Worm (Caenorhabditis elegans) whole organism, young adult: ENCODE measurements around the gene Y39B6A.33.

Experiments used
- B0261.1 ChIP-seq: sonication (generic microtip); optimal IDR thresholded peaks from 2 replicates; lab custom pipeline; 2016; ENCODE audit warnings: mild to moderate bottlenecking, missing genetic modification characterization, moderate library complexity, missing compliant biosample characterization
- C06A6.2 ChIP-seq: fragments of 200-800 bp; sonication (Bioruptor generic); conservative IDR thresholded peaks from 2 replicates; pipeline ENCODE4 v1.3.6; 2022; ENCODE audit warnings: missing genetic modification characterization, missing compliant biosample characterization
- D2030.7 ChIP-seq: fragments of 200-800 bp; sonication (Bioruptor generic); IDR thresholded peaks from 2 replicates; pipeline ENCODE4 v1.3.6; 2022; ENCODE audit warnings: missing genetic modification reagents, missing genetic modification characterization, missing compliant biosample characterization
- F10E7.11 ChIP-seq: sonication (generic microtip); optimal IDR thresholded peaks from 2 replicates; lab custom pipeline; 2017; ENCODE audit warnings: mild to moderate bottlenecking, missing genetic modification characterization, moderate library complexity, missing compliant biosample characterization
- F22D6.2 ChIP-seq: sonication (generic microtip); optimal IDR thresholded peaks from 2 replicates; lab custom pipeline; 2016; ENCODE audit warnings: mild to moderate bottlenecking, missing genetic modification characterization, missing compliant biosample characterization
- F23B12.7 ChIP-seq: sonication (generic microtip); optimal IDR thresholded peaks from 2 replicates; lab custom pipeline; 2017; ENCODE audit warnings: missing genetic modification characterization, mild to moderate bottlenecking, missing compliant biosample characterization, antibody characterized with exemption, moderate library complexity; ENCODE audit not compliant: insufficient read depth
- F33H1.4 ChIP-seq: fragments of 200-800 bp; sonication (Bioruptor generic); IDR thresholded peaks from 2 replicates; pipeline ENCODE4 v1.3.6; 2022; ENCODE audit warnings: missing genetic modification reagents, missing genetic modification characterization, missing compliant biosample characterization
- F57C9.4 ChIP-seq: sonication (generic microtip); optimal IDR thresholded peaks from 2 replicates; lab custom pipeline; 2017; ENCODE audit warnings: mild to moderate bottlenecking, missing genetic modification characterization, missing compliant biosample characterization
- K12H6.12 ChIP-seq: fragments of 200-800 bp; sonication (Bioruptor generic); optimal IDR thresholded peaks from 2 replicates; lab custom pipeline; 2018; ENCODE audit warnings: mild to moderate bottlenecking, missing genetic modification characterization, missing compliant biosample characterization
- T26A5.8 ChIP-seq: sonication (generic microtip); optimal IDR thresholded peaks from 2 replicates; lab custom pipeline; 2016; ENCODE audit warnings: missing genetic modification characterization, missing compliant biosample characterization
- Y53F4B.3 ChIP-seq: fragments of 200-800 bp; sonication (Bioruptor generic); IDR thresholded peaks from 2 replicates; pipeline ENCODE4 v1.3.6; 2022; ENCODE audit warnings: missing genetic modification reagents, missing genetic modification characterization, missing compliant biosample characterization
- Y53G8AR.9 ChIP-seq: fragments of 200-800 bp; sonication (Bioruptor generic); conservative IDR thresholded peaks from 2 replicates; pipeline ENCODE4 v1.3.6; 2022; ENCODE audit warnings: missing genetic modification reagents, missing genetic modification characterization, missing compliant biosample characterization
- Y95B8A.8 ChIP-seq: fragments of 200-800 bp; sonication (Bioruptor generic); IDR thresholded peaks from 2 replicates; pipeline ENCODE4 v1.3.6; 2022; ENCODE audit warnings: missing genetic modification reagents, missing genetic modification characterization, missing compliant biosample characterization
- aptf-3 ChIP-seq: fragments of 200-800 bp; sonication (Bioruptor generic); IDR thresholded peaks from 2 replicates; pipeline ENCODE4 v1.3.6; 2022; ENCODE audit warnings: missing genetic modification characterization, missing compliant biosample characterization
- attf-5 ChIP-seq: fragments of 200-800 bp; sonication (Bioruptor generic); optimal IDR thresholded peaks from 2 replicates; lab custom pipeline; 2018; ENCODE audit warnings: mild to moderate bottlenecking, missing genetic modification characterization, missing compliant biosample characterization
- attf-6 ChIP-seq: fragments of 200-800 bp; sonication (Bioruptor generic); IDR thresholded peaks from 2 replicates; pipeline ENCODE4 v1.3.6; 2022; ENCODE audit warnings: missing genetic modification reagents, missing genetic modification characterization, missing compliant biosample characterization
- chd-7 ChIP-seq: sonication (generic microtip); optimal IDR thresholded peaks from 2 replicates; lab custom pipeline; 2016; ENCODE audit warnings: mild to moderate bottlenecking, missing genetic modification characterization, moderate library complexity, missing compliant biosample characterization
- die-1 ChIP-seq: sonication (generic microtip); optimal IDR thresholded peaks from 2 replicates; lab custom pipeline; 2016; ENCODE audit warnings: missing genotype, mild to moderate bottlenecking, missing genetic modification characterization, missing compliant biosample characterization
- dpff-1 ChIP-seq: sonication (generic microtip); optimal IDR thresholded peaks from 2 replicates; lab custom pipeline; 2017; ENCODE audit warnings: mild to moderate bottlenecking, missing genetic modification characterization, missing compliant biosample characterization
- dpl-1 ChIP-seq: fragments of 150-350 bp; optimal IDR thresholded peaks from 2 replicates; lab custom pipeline; 2014; ENCODE audit warnings: missing biosample characterization, missing genetic modification reagents, missing genetic modification characterization
- efl-1 ChIP-seq: fragments of 150-350 bp; optimal IDR thresholded peaks from 2 replicates; lab custom pipeline; 2014; ENCODE audit warnings: missing biosample characterization, missing genetic modification reagents, missing genetic modification characterization
- egl-18 ChIP-seq: fragments of 200-800 bp; sonication (Bioruptor generic); IDR thresholded peaks from 2 replicates; pipeline ENCODE4 v1.3.6; 2022; ENCODE audit warnings: missing genetic modification reagents, missing genetic modification characterization, missing compliant biosample characterization
- ekl-4 ChIP-seq: fragments of 200-800 bp; sonication (Bioruptor generic); IDR thresholded peaks from 2 replicates; pipeline ENCODE4 v1.3.6; 2022; ENCODE audit warnings: missing genetic modification reagents, missing genetic modification characterization, missing compliant biosample characterization
- hmg-1.2 ChIP-seq: fragments of 200-800 bp; sonication (Bioruptor generic); IDR thresholded peaks from 2 replicates; pipeline ENCODE4 v1.3.6; 2022; ENCODE audit warnings: missing genetic modification reagents, missing genetic modification characterization, missing compliant biosample characterization
- hsf-1 ChIP-seq: fragments of 200-800 bp; sonication (Bioruptor generic); IDR thresholded peaks from 2 replicates; pipeline ENCODE4 v1.3.6; 2022; ENCODE audit warnings: missing genetic modification reagents, missing genetic modification characterization, missing compliant biosample characterization
- let-526 ChIP-seq: fragments of 200-800 bp; sonication (Bioruptor generic); IDR thresholded peaks from 2 replicates; pipeline ENCODE4 v1.3.6; 2022; ENCODE audit warnings: missing genetic modification reagents, missing genetic modification characterization, missing compliant biosample characterization
- lin-35 ChIP-seq, 3 experiments: fragments of 150-350 bp in 2 of 3; sonication (generic microtip) in 1 of 3; optimal IDR thresholded peaks; 2 replicates each; lab custom pipeline; 2014 to 2018; ENCODE audit warnings: missing biosample characterization in 3 of 3, missing genetic modification characterization in 3 of 3, missing genetic modification reagents in 3 of 3
- lsl-1 ChIP-seq: fragments of 200-800 bp; sonication (Bioruptor generic); optimal IDR thresholded peaks from 2 replicates; lab custom pipeline; 2018; ENCODE audit warnings: mild to moderate bottlenecking, missing genetic modification characterization, moderate library complexity, missing compliant biosample characterization
- madf-10 ChIP-seq: sonication (generic microtip); optimal IDR thresholded peaks from 2 replicates; lab custom pipeline; 2016; ENCODE audit warnings: mild to moderate bottlenecking, missing genetic modification characterization, missing compliant biosample characterization
- madf-6 ChIP-seq: fragments of 200-800 bp; sonication (Bioruptor generic); IDR thresholded peaks from 2 replicates; pipeline ENCODE4 v1.3.6; 2022; ENCODE audit warnings: missing genetic modification reagents, missing genetic modification characterization, missing compliant biosample characterization
- mcd-1 ChIP-seq: fragments of 200-800 bp; sonication (Bioruptor generic); IDR thresholded peaks from 2 replicates; pipeline ENCODE4 v1.3.6; 2022; ENCODE audit warnings: missing genetic modification reagents, missing genetic modification characterization, missing compliant biosample characterization
- mel-28 ChIP-seq: sonication (generic microtip); optimal IDR thresholded peaks from 2 replicates; lab custom pipeline; 2016; ENCODE audit warnings: borderline replicate concordance, mild to moderate bottlenecking, missing genetic modification characterization, missing compliant biosample characterization
- nfya-2 ChIP-seq: fragments of 200-800 bp; sonication (Bioruptor generic); IDR thresholded peaks from 2 replicates; pipeline ENCODE4 v1.3.6; 2022; ENCODE audit warnings: missing genetic modification reagents, missing genetic modification characterization, missing compliant biosample characterization
- nfyb-1 ChIP-seq: fragments of 200-800 bp; sonication (Bioruptor generic); IDR thresholded peaks from 2 replicates; pipeline ENCODE4 v1.3.6; 2022; ENCODE audit warnings: missing genetic modification reagents, missing genetic modification characterization, missing compliant biosample characterization
- nhr-90 ChIP-seq: sonication (generic microtip); optimal IDR thresholded peaks from 2 replicates; lab custom pipeline; 2016; ENCODE audit warnings: missing genotype, mild to moderate bottlenecking, missing genetic modification characterization, missing compliant biosample characterization
- pbrm-1 ChIP-seq: fragments of 200-800 bp; sonication (Bioruptor generic); IDR thresholded peaks from 2 replicates; pipeline ENCODE4 v1.3.6; 2022; ENCODE audit warnings: missing genetic modification reagents, missing genetic modification characterization, missing compliant biosample characterization
- pha-4 ChIP-seq: fragments of 150-350 bp; sonication (generic microtip); optimal IDR thresholded peaks from 2 replicates; lab custom pipeline; 2014; ENCODE audit warnings: missing biosample characterization, missing genetic modification reagents, missing genetic modification characterization
- snpc-1.3 ChIP-seq: sonication (generic microtip); optimal IDR thresholded peaks from 2 replicates; lab custom pipeline; 2017; ENCODE audit warnings: missing genetic modification characterization, mild to moderate bottlenecking, missing compliant biosample characterization, antibody characterized with exemption, moderate library complexity, missing genotype, missing genetic modification reagents; ENCODE audit not compliant: insufficient read depth
- snpc-4 ChIP-seq, 5 experiments: fragments of 150-350 bp in 1 of 5; sonication (generic microtip) in 4 of 5; optimal IDR thresholded peaks; 2 replicates each; lab custom pipeline; 2014 to 2018; ENCODE audit warnings: missing genetic modification characterization in 5 of 5, missing biosample characterization in 3 of 5, antibody characterized with exemption in 2 of 5, mild to moderate bottlenecking in 2 of 5, missing compliant biosample characterization in 2 of 5, missing genotype in 2 of 5, moderate library complexity in 2 of 5, missing genetic modification reagents in 1 of 5
- somi-1 ChIP-seq: fragments of 200-800 bp; sonication (Bioruptor generic); optimal IDR thresholded peaks from 2 replicates; lab custom pipeline; 2018; ENCODE audit warnings: mild to moderate bottlenecking, missing genetic modification characterization, missing compliant biosample characterization
- sptf-2 ChIP-seq: fragments of 200-800 bp; sonication (Bioruptor generic); optimal IDR thresholded peaks from 2 replicates; lab custom pipeline; 2018; ENCODE audit warnings: mild to moderate bottlenecking, missing genetic modification characterization, missing compliant biosample characterization
- tbp1 ChIP-seq: fragments of 200-800 bp; sonication (Bioruptor generic); optimal IDR thresholded peaks from 2 replicates; lab custom pipeline; 2018; ENCODE audit warnings: mild to moderate bottlenecking, missing genetic modification characterization, missing compliant biosample characterization
- tbx-9 ChIP-seq: sonication (generic microtip); optimal IDR thresholded peaks from 2 replicates; lab custom pipeline; 2016; ENCODE audit warnings: borderline replicate concordance, missing genetic modification characterization, inconsistent platforms, missing compliant biosample characterization
- unc-130 ChIP-seq: sonication (generic microtip); optimal IDR thresholded peaks from 2 replicates; lab custom pipeline; 2016; ENCODE audit warnings: missing genetic modification reagents, missing genetic modification characterization, missing compliant biosample characterization
- xnd-1 ChIP-seq: sonication (generic microtip); optimal IDR thresholded peaks from 2 replicates; lab custom pipeline; 2016; ENCODE audit warnings: missing genotype, missing genetic modification reagents, missing genetic modification characterization, missing compliant biosample characterization
- ztf-18 ChIP-seq: sonication (generic microtip); optimal IDR thresholded peaks from 2 replicates; lab custom pipeline; 2016; ENCODE audit warnings: missing genotype, mild to moderate bottlenecking, missing genetic modification characterization, missing compliant biosample characterization
- ztf-28 ChIP-seq: fragments of 200-800 bp; sonication (Bioruptor generic); IDR thresholded peaks from 2 replicates; pipeline ENCODE4 v1.3.6; 2022; ENCODE audit warnings: missing genetic modification reagents, missing genetic modification characterization, missing compliant biosample characterization

The Y39B6A.33 gene

ce11 chrV:18990238-18990901 lies 11.4 kb upstream of the Y39B6A.33 start, which contains the start of the genes reps-1 and Y39B6A.37 (continued):
- no peak for TF ChIP-seq hsf-1 (GFP tag; lab: Robert Waterston, UW)
- TF ChIP-seq hmg-1.2 (GFP tag; lab: Robert Waterston, UW): peak; percentile 43; the same call in 1 of the 2 replicates
- 0 out of 2 replicates have a peak, but pooled peaks have one; percentile 33 for TF ChIP-seq attf-6 (GFP tag; lab: Robert Waterston, UW)
- TF ChIP-seq nfyb-1 (GFP tag; lab: Robert Waterston, UW): peak; percentile 65
- peak; percentile 58 for TF ChIP-seq lsl-1 (GFP tag; lab: Kevin White, UChicago)
- peak; percentile 59; the same call in 1 of the 2 replicates for TF ChIP-seq Y95B8A.8 (GFP tag; lab: Robert Waterston, UW)
- TF ChIP-seq B0261.1: peak; percentile 1
- peak; percentile 85 for TF ChIP-seq mcd-1 (GFP tag; lab: Robert Waterston, UW)
- no peak for TF ChIP-seq pha-4 (tag; lab: Kevin White, UChicago)
- TF ChIP-seq F10E7.11: no peak
- peak; percentile 97 for TF ChIP-seq ztf-18 (tag; lab: Kevin White, UChicago)
- TF ChIP-seq F33H1.4 (GFP tag; lab: Robert Waterston, UW): peak; percentile 44
- TF ChIP-seq nhr-90: no peak
- TF ChIP-seq snpc-4 (GFP tag; optimal IDR thresholded peaks at IDR 0.05; lab: Kevin White, UChicago): no peak
- peak in 3 of 4 experiments; percentile 36 to 66 (median 54) for TF ChIP-seq snpc-4 (tag; optimal IDR thresholded peaks at IDR 0.05; lab: Kevin White, UChicago)
- peak; percentile 45 for TF ChIP-seq tbp1
- peak; percentile 94 for TF ChIP-seq Y53G8AR.9 (GFP tag; lab: Robert Waterston, UW)
- no peak for TF ChIP-seq tbx-9 (tag; lab: Kevin White, UChicago)
- TF ChIP-seq aptf-3 (GFP tag; lab: Robert Waterston, UW): no peak
- TF ChIP-seq unc-130 (GFP tag; lab: Kevin White, UChicago): no peak
- TF ChIP-seq madf-6 (GFP tag; lab: Robert Waterston, UW): peak; percentile 69
- peak; percentile 78 for TF ChIP-seq K12H6.12 (tag; lab: Kevin White, UChicago)
- no peak for TF ChIP-seq F57C9.4
- TF ChIP-seq efl-1 (GFP tag; lab: Kevin White, UChicago): peak; percentile 1
- no peak for TF ChIP-seq mel-28
- peak in 1 of 3 experiments; percentile 77 for TF ChIP-seq lin-35 (GFP tag; optimal IDR thresholded peaks at IDR 0.05; lab: Kevin White, UChicago)
- TF ChIP-seq snpc-1.3 (tag; lab: Kevin White, UChicago): peak; percentile 1
- TF ChIP-seq nfya-2 (GFP tag; lab: Robert Waterston, UW): no peak
- TF ChIP-seq F23B12.7 (tag; lab: Kevin White, UChicago): peak; percentile 20
- TF ChIP-seq madf-10 (tag; lab: Kevin White, UChicago): peak; percentile 2
- TF ChIP-seq ekl-4 (GFP tag; lab: Robert Waterston, UW): no peak; the same call in 1 of the 2 replicates
- TF ChIP-seq somi-1 (GFP tag; lab: Kevin White, UChicago): no peak
- no peak for TF ChIP-seq Y53F4B.3 (GFP tag; lab: Robert Waterston, UW)
- TF ChIP-seq chd-7 (tag; lab: Kevin White, UChicago): no peak
- no peak for TF ChIP-seq dpff-1 (tag; lab: Kevin White, UChicago)
- TF ChIP-seq xnd-1 (tag; lab: Kevin White, UChicago): peak; percentile 24
- no peak for TF ChIP-seq die-1 (tag; lab: Kevin White, UChicago)
- no peak for TF ChIP-seq ztf-28
- no peak for TF ChIP-seq F22D6.2 (tag; lab: Kevin White, UChicago)
- TF ChIP-seq pbrm-1 (GFP tag; lab: Robert Waterston, UW): peak; percentile 85
- TF ChIP-seq egl-18: no peak
- TF ChIP-seq T26A5.8 (tag; lab: Kevin White, UChicago): no peak
- TF ChIP-seq let-526: no peak
- TF ChIP-seq dpl-1 (GFP tag; lab: Kevin White, UChicago): no peak
- TF ChIP-seq sptf-2 (GFP tag; lab: Kevin White, UChicago): no peak
- peak; percentile 78 for TF ChIP-seq D2030.7
- peak; percentile 74 for TF ChIP-seq attf-5 (GFP tag; lab: Kevin White, UChicago)
- TF ChIP-seq C06A6.2 (GFP tag; lab: Robert Waterston, UW): peak; percentile 72
